Fruit fly (Drosophila melanogaster): ENCODE data around the gene CG43052.

Gene CG43052

DNA sequence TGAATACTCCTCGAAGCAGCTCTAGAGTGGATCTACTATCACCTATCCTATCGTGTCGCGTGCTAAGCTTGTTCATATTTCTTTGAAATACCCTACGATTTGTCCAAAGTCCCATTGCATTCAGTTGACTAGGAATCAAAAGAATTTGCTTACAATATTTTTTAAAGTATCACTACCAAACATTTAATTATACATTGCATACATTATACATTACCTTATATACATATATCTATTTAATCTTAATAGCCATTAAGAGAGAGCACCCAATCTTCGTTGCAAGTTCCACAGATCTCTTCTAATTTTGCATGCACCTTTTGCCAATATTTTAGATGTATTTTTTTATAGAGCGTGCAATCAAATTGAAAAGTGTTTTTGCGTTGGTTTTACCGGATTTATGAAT, 33.3 kb upstream of the CG43052 start:
- no peak for TF ChIP-seq Met (GFP tag; optimal IDR thresholded peaks at IDR 0.05)
- no peak for TF ChIP-seq Eip75B (GFP tag; optimal IDR thresholded peaks at IDR 0.05)
- TF ChIP-seq Gug (GFP tag; IDR thresholded peaks at IDR 0.05): peak; percentile 42
- TF ChIP-seq Eip93F (GFP tag; optimal IDR thresholded peaks at IDR 0.05): no peak
- peak; percentile 43; the same call in 1 of the 3 replicates for TF ChIP-seq CG6163 (GFP tag; IDR thresholded peaks at IDR 0.05)
- no peak for TF ChIP-seq Sox102F (GFP tag; optimal IDR thresholded peaks at IDR 0.05)
- TF ChIP-seq CG4318 (GFP tag; optimal IDR thresholded peaks at IDR 0.05): peak; percentile 75
- no peak for TF ChIP-seq CG34406 (GFP tag; optimal IDR thresholded peaks at IDR 0.05)
- no peak for TF ChIP-seq Smox (GFP tag; optimal IDR thresholded peaks at IDR 0.05)
- no peak for TF ChIP-seq CG31627 (GFP tag; optimal IDR thresholded peaks at IDR 0.05)
- no peak for TF ChIP-seq spab (GFP tag; optimal IDR thresholded peaks at IDR 0.05)
- no peak for TF ChIP-seq svp (GFP tag)
- no peak for TF ChIP-seq OdsH (GFP tag; optimal IDR thresholded peaks at IDR 0.05)
- no peak for TF ChIP-seq dsx (GFP tag; optimal IDR thresholded peaks at IDR 0.05; ENCODE audit: poor library complexity, severe bottlenecking)
- peak; percentile 81 for TF ChIP-seq Hr4 (GFP tag; optimal IDR thresholded peaks at IDR 0.05)
- TF ChIP-seq CG11294 (GFP tag; IDR thresholded peaks at IDR 0.05): no peak
- no peak for TF ChIP-seq Eip78C (GFP tag)
- peak; percentile 30 for TF ChIP-seq dac (GFP tag; optimal IDR thresholded peaks at IDR 0.05)
- TF ChIP-seq CG10631 (GFP tag; optimal IDR thresholded peaks at IDR 0.05): peak; percentile 9
- TF ChIP-seq CG9139 (GFP tag; optimal IDR thresholded peaks at IDR 0.05): no peak
- no peak for TF ChIP-seq CG8632 (GFP tag; optimal IDR thresholded peaks at IDR 0.05)
- TF ChIP-seq CG3919 (GFP tag; optimal IDR thresholded peaks at IDR 0.05): no peak
- peak; percentile 1 for TF ChIP-seq pdm3 (GFP tag; optimal IDR thresholded peaks at IDR 0.05)
- TF ChIP-seq Lpt (GFP tag; optimal IDR thresholded peaks at IDR 0.05): peak; percentile 73
- TF ChIP-seq vri (GFP tag; optimal IDR thresholded peaks at IDR 0.05): no peak
- TF ChIP-seq CG32006 (GFP tag; optimal IDR thresholded peaks at IDR 0.05): peak; percentile 87
- no peak for TF ChIP-seq Hr39 (GFP tag; optimal IDR thresholded peaks at IDR 0.05)
- no peak for TF ChIP-seq CG7368 (GFP tag; optimal IDR thresholded peaks at IDR 0.05)
- TF ChIP-seq Blimp-1 (GFP tag; optimal IDR thresholded peaks at IDR 0.05): no peak
- peak; percentile 80; the same call in 2 of the 3 replicates for TF ChIP-seq eg (GFP tag; IDR thresholded peaks at IDR 0.05)
- TF ChIP-seq CG15336 (GFP tag; IDR thresholded peaks at IDR 0.05): peak; percentile 87
- TF ChIP-seq net (GFP tag; optimal IDR thresholded peaks at IDR 0.05): no peak
- TF ChIP-seq CG10669 (GFP tag; optimal IDR thresholded peaks at IDR 0.05): no peak
- TF ChIP-seq CG6808 (GFP tag; optimal IDR thresholded peaks at IDR 0.05): no peak
- no peak for TF ChIP-seq fd59A (GFP tag; optimal IDR thresholded peaks at IDR 0.05)
- TF ChIP-seq CG8119 (GFP tag; IDR thresholded peaks at IDR 0.05): peak; percentile 85
- peak; percentile 72 for TF ChIP-seq CG6276 (GFP tag; optimal IDR thresholded peaks at IDR 0.05)
- TF ChIP-seq salr (GFP tag; optimal IDR thresholded peaks at IDR 0.05): peak in 1 of 2 experiments; percentile 40
- no peak for TF ChIP-seq Sox15 (GFP tag; optimal IDR thresholded peaks at IDR 0.05)
- no peak for TF ChIP-seq topi (GFP tag; optimal IDR thresholded peaks at IDR 0.05)
- peak; percentile 40 for TF ChIP-seq achi (GFP tag; optimal IDR thresholded peaks at IDR 0.05)
- no peak for TF ChIP-seq cyc (GFP tag; optimal IDR thresholded peaks at IDR 0.05)

- TF ChIP-seq Blimp-1 (GFP tag; optimal IDR thresholded peaks at IDR 0.05) (no peak), Ets96B (tag; optimal IDR thresholded peaks at IDR 0.05) (no peak), CG11294 (GFP tag; IDR thresholded peaks at IDR 0.05) (no peak), Sox102F (GFP tag; optimal IDR thresholded peaks at IDR 0.05) (no peak), CG34406 (GFP tag; optimal IDR thresholded peaks at IDR 0.05) (no peak), fkh (GFP tag; optimal IDR thresholded peaks at IDR 0.05) (no peak), CG6854 (GFP tag; optimal IDR thresholded peaks at IDR 0.05) (no peak), fd59A (GFP tag; optimal IDR thresholded peaks at IDR 0.05) (no peak), esn (GFP tag; optimal IDR thresholded peaks at IDR 0.05) (no peak), CG9139 (GFP tag; optimal IDR thresholded peaks at IDR 0.05) (no peak), Gug (GFP tag; IDR thresholded peaks at IDR 0.05) (no peak), lz (GFP tag; optimal IDR thresholded peaks at IDR 0.05) (no peak), Eip75B (GFP tag; optimal IDR thresholded peaks at IDR 0.05) (no peak)
Measured at dm6 chr2L:14319005-14319404, 32.9 kb upstream of the CG43052 start.
